Fruit fly (Drosophila melanogaster) whole organism, prepupa: ENCODE measurements around the gene CG8944.

ENCODE experiments used
- Gug ChIP-seq: fragments of 200-800 bp; sonication (Bioruptor generic); IDR thresholded peaks from 2 replicates; pipeline ENCODE4 v1.3.6; 2022; ENCODE audit warnings: missing biosample characterization, missing genetic modification characterization
- salr ChIP-seq, 2 experiments: fragments of 200-800 bp; sonication (Bioruptor generic); optimal IDR thresholded peaks; 3 replicates each; lab custom pipeline; 2016 to 2018; ENCODE audit warnings: missing biosample characterization in 2 of 2, missing genetic modification characterization in 2 of 2, mild to moderate bottlenecking in 1 of 2

DNA sequence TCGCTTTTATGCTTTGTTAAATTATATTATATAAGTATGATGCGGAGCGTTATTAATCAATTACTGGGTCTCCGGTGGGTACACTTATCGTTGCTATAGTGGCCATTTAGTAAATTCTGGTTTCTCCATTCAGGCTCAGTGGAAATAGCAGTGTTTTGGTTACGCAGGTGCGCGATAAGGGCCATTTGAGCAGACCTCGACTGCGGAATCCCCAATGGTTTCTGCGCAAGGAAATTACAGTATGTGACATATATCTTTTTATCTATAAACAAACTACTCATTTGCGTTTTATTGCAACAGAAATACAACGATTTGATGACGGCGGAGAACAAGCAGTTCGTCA is 15.2 kb upstream of the CG8944 start:
- TF ChIP-seq salr (GFP tag; optimal IDR thresholded peaks at IDR 0.05; lab: Kevin White, UChicago): no peak
- TF ChIP-seq Gug (GFP tag; lab: Robert Waterston, UW): no peak
